Fruit fly (Drosophila melanogaster) whole organism, pupa: Measurements from ENCODE around the gene mTor.

Experiments
- CG10348 ChIP-seq: fragments of 200-800 bp; sonication (Bioruptor generic); IDR thresholded peaks from 2 replicates; pipeline ENCODE4 v1.3.6; 2022; ENCODE audit warnings: missing biosample characterization, missing genetic modification characterization
- CG12605 ChIP-seq: fragments of 200-800 bp; sonication (Bioruptor generic); IDR thresholded peaks from 2 replicates; pipeline ENCODE4 v1.3.6; 2022; ENCODE audit warnings: missing biosample characterization, missing genetic modification characterization
- CG13204 ChIP-seq: fragments of 200-800 bp; sonication (Bioruptor generic); optimal IDR thresholded peaks from 2 replicates; lab custom pipeline; 2018; ENCODE audit warnings: missing biosample characterization, mild to moderate bottlenecking, missing genetic modification characterization, moderate library complexity
- CG14655 ChIP-seq: fragments of 200-800 bp; sonication (Bioruptor generic); optimal IDR thresholded peaks from 3 replicates; lab custom pipeline; 2017; ENCODE audit warnings: mild to moderate bottlenecking, missing biosample characterization, missing genetic modification reagents, missing genetic modification characterization
- CG15710 ChIP-seq: fragments of 200-800 bp; sonication (Bioruptor generic); optimal IDR thresholded peaks from 2 replicates; lab custom pipeline; 2018; ENCODE audit warnings: missing biosample characterization, mild to moderate bottlenecking, missing genetic modification characterization, moderate library complexity
- CG17806 ChIP-seq: fragments of 200-800 bp; sonication (Bioruptor generic); optimal IDR thresholded peaks from 2 replicates; lab custom pipeline; 2018; ENCODE audit warnings: missing biosample characterization, mild to moderate bottlenecking, missing genetic modification characterization, moderate library complexity
- CG32121 ChIP-seq: fragments of 200-800 bp; sonication (Bioruptor generic); IDR thresholded peaks from 2 replicates; pipeline ENCODE4 v1.3.6; 2022; ENCODE audit warnings: missing biosample characterization, missing genetic modification characterization
- CG34367 ChIP-seq: fragments of 200-800 bp; sonication (Bioruptor generic); optimal IDR thresholded peaks from 2 replicates; lab custom pipeline; 2018; ENCODE audit warnings: missing biosample characterization, mild to moderate bottlenecking, missing genetic modification characterization
- CG4496 ChIP-seq: fragments of 200-800 bp; sonication (Bioruptor generic); IDR thresholded peaks from 3 replicates; pipeline ENCODE4 v1.3.6; 2022; ENCODE audit warnings: missing biosample characterization, missing genetic modification characterization
- CG8159 ChIP-seq: fragments of 200-800 bp; sonication (Bioruptor generic); optimal IDR thresholded peaks from 3 replicates; lab custom pipeline; 2018; ENCODE audit warnings: missing biosample characterization, mild to moderate bottlenecking, missing genetic modification characterization, moderate library complexity
- CG8301 ChIP-seq: fragments of 200-800 bp; sonication (Bioruptor generic); optimal IDR thresholded peaks from 2 replicates; lab custom pipeline; 2018; ENCODE audit warnings: missing biosample characterization, mild to moderate bottlenecking, missing genetic modification characterization
- CG9948 ChIP-seq: fragments of 200-800 bp; sonication (Bioruptor generic); optimal IDR thresholded peaks from 2 replicates; lab custom pipeline; 2018; ENCODE audit warnings: missing biosample characterization, mild to moderate bottlenecking, missing genetic modification characterization, moderate library complexity
- D1 ChIP-seq: fragments of 200-800 bp; sonication (Bioruptor generic); optimal IDR thresholded peaks from 2 replicates; lab custom pipeline; 2018; ENCODE audit warnings: missing biosample characterization, mild to moderate bottlenecking, missing genetic modification characterization, moderate library complexity
- EcR ChIP-seq: fragments of 200-800 bp; sonication (Bioruptor generic); optimal IDR thresholded peaks from 3 replicates; lab custom pipeline; 2019; ENCODE audit warnings: missing biosample characterization, missing genetic modification characterization, mild to moderate bottlenecking, moderate library complexity, missing genetic modification reagents
- Ets98B ChIP-seq: fragments of 200-800 bp; sonication (Bioruptor generic); IDR thresholded peaks from 2 replicates; pipeline ENCODE4 v1.3.6; 2022; ENCODE audit warnings: missing biosample characterization, missing genetic modification characterization
- Pif1A ChIP-seq: fragments of 200-800 bp; sonication (Bioruptor generic); optimal IDR thresholded peaks from 3 replicates; lab custom pipeline; 2016; ENCODE audit warnings: missing biosample characterization, missing genetic modification characterization
- Pif1B ChIP-seq: fragments of 200-800 bp; sonication (Bioruptor generic); optimal IDR thresholded peaks from 3 replicates; lab custom pipeline; 2016; ENCODE audit warnings: missing biosample characterization, missing genetic modification characterization
- Snoo ChIP-seq: fragments of 200-800 bp; sonication (Bioruptor generic); optimal IDR thresholded peaks from 3 replicates; lab custom pipeline; 2017; ENCODE audit warnings: missing biosample characterization, mild to moderate bottlenecking, missing genetic modification characterization, inconsistent platforms
- fd96Ca ChIP-seq: fragments of 200-800 bp; sonication (Bioruptor generic); IDR thresholded peaks from 3 replicates; pipeline ENCODE4 v1.3.6; 2022; ENCODE audit warnings: missing biosample characterization, missing genetic modification characterization
- gl ChIP-seq: fragments of 200-800 bp; sonication (Bioruptor generic); optimal IDR thresholded peaks from 2 replicates; lab custom pipeline; 2018; ENCODE audit warnings: missing biosample characterization, mild to moderate bottlenecking, missing genetic modification characterization
- rn ChIP-seq: fragments of 200-800 bp; sonication (Bioruptor generic); IDR thresholded peaks from 2 replicates; pipeline ENCODE4 v1.3.6; 2022; ENCODE audit warnings: missing biosample characterization, missing genetic modification characterization

The mTor gene

DNA sequence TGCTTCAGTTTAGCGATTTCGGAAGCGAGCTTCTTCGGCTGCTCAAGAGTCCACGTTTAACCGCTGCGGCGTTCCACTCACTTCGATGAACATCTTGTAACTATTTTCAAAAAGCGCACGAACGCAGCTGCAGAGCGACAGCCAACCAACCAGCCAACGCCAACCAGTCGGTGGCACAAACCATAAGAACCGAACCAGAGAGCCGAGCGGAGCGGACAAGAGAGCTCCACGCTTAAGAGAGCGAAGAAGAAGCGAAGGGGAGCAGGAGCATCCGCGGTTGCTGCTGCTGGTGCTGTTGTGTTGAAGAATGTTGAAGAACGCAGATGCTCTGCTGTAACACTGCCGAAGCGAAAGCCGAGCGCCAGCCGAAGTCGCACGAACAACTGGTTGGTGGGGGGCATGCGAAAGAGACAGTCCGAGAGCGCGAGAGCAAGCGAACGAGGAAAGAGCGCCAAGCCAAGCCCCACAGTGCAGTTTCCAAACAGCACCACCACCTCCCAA lies 55.8 kb downstream of the mTor start, which contains the start of gene CG9932:
CG9932 (minus strand) TSS at position 104 of the 501 bp plus-strand sequence.
- TF ChIP-seq CG34367 (tag; lab: Kevin White, UChicago) (no peak), D1 (tag; lab: Kevin White, UChicago) (peak; percentile 22), CG4496 (GFP tag; lab: Robert Waterston, UW) (peak; percentile 78), Snoo (tag; lab: Kevin White, UChicago) (peak; percentile 35), CG9948 (tag; lab: Kevin White, UChicago) (peak; percentile 14), gl (peak; percentile 30), CG12605 (GFP tag; lab: Robert Waterston, UW) (peak; percentile 69; the same call in 1 of the 2 replicates), CG32121 (peak; percentile 67; the same call in 1 of the 2 replicates), CG8301 (peak; percentile 24), Pif1B (GFP tag; lab: Kevin White, UChicago) (peak; percentile 75), Pif1A (peak; percentile 54), CG17806 (tag; lab: Kevin White, UChicago) (peak; percentile 28), rn (no peak), CG14655 (peak; percentile 13), CG13204 (GFP tag; lab: Kevin White, UChicago) (peak; percentile 80), CG10348 (0 out of 2 replicates have a peak, but pooled peaks have one; percentile 15), CG15710 (tag; lab: Kevin White, UChicago) (peak; percentile 18), fd96Ca (GFP tag; lab: Robert Waterston, UW) (peak; percentile 63; the same call in 2 of the 3 replicates), Ets98B (peak; percentile 62; the same call in 1 of the 2 replicates), CG8159 (tag; lab: Kevin White, UChicago) (peak; percentile 34), EcR (GFP tag; lab: Kevin White, UChicago) (peak; percentile 52)
